Worm (Caenorhabditis elegans): ENCODE results near the gene F46F5.11.

DNA sequence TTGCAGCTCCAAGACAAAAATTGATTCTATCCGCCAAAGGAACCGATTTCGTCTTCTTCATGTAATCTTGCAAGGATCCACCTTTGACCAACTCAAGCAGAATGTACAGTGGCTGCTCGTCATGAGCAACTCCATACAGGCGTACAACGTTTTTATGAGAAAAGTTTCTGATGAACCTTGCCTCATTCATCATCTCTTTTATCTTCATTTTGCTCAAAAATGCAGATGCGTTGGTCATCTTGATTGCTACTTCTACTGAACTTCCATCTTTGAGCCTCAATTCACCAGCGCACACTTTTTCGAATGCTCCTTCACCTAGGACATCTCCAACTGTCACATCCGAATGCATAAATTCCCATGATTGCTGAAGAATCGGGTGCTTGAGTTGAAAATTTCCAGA is 11.6 kb upstream of the F46F5.11 start:
- TF ChIP-seq flt-1 (GFP tag; IDR thresholded peaks at IDR 0.05) = no peak
- no peak for TF ChIP-seq med-1 (GFP tag; optimal IDR thresholded peaks at IDR 0.05; ENCODE audit: insufficient read depth)
- no peak for TF ChIP-seq tab-1 (GFP tag; IDR thresholded peaks at IDR 0.05)
- TF ChIP-seq cog-1 (tag; optimal IDR thresholded peaks at IDR 0.05) = no peak
- no peak for TF ChIP-seq T22C8.4 (GFP tag; IDR thresholded peaks at IDR 0.05)
- TF ChIP-seq klf-2 (GFP tag; conservative IDR thresholded peaks at IDR 0.05) = no peak
- no peak for TF ChIP-seq ztf-23 (GFP tag; IDR thresholded peaks at IDR 0.05)
- TF ChIP-seq ref-1 (GFP tag; conservative IDR thresholded peaks at IDR 0.05) = no peak
